Fruit fly (Drosophila melanogaster) whole organism: ENCODE measurements around the gene CG34028.

ENCODE experiments used
- CG8478 ChIP-seq: fragments of >200 bp; optimal IDR thresholded peaks from 2 replicates; lab custom pipeline; 2018; ENCODE audit warnings: inconsistent platforms
- Dll ChIP-seq: fragments of >200 bp; optimal IDR thresholded peaks from 2 replicates; lab custom pipeline; 2017
- EcR ChIP-seq, 2 experiments: fragments of >200 bp; optimal IDR thresholded peaks; 2 replicates each; lab custom pipeline; 2017; ENCODE audit warnings: missing biosample characterization in 2 of 2, missing genetic modification characterization in 2 of 2, missing genetic modification reagents in 2 of 2
- pan ChIP-seq: fragments of >200 bp; optimal IDR thresholded peaks from 2 replicates; lab custom pipeline; 2017
- psq ChIP-seq: fragments of >200 bp; optimal IDR thresholded peaks from 2 replicates; lab custom pipeline; 2017
- usp ChIP-seq: fragments of >200 bp; optimal IDR thresholded peaks from 2 replicates; lab custom pipeline; 2017; ENCODE audit warnings: missing biosample characterization, missing genetic modification characterization, mixed read lengths

dm6 chrX:9485899-9486298 is 25.4 kb upstream of the CG34028 start:
- TF ChIP-seq psq (no peak), CG8478 (lab: Kevin White, UChicago) (no peak), usp (no peak), pan (lab: Kevin White, UChicago) (no peak), EcR (GFP tag; optimal IDR thresholded peaks at IDR 0.05; lab: Kevin White, UChicago) (no peak), Dll (lab: Kevin White, UChicago) (no peak)
